Fruit fly (Drosophila melanogaster): ENCODE measurements around the gene ncm.
A peak's percentile ranks its signal among the peaks of the same experiment; 100 is the strongest.

ncm gene

dm6 chr2L:18454128-18454788 is 5.5 kb upstream of the ncm start, which contains the start of the genes bsf and Ntf-2r (continued):
- TF ChIP-seq Oli (tag; optimal IDR thresholded peaks at IDR 0.05) (no peak), btn (GFP tag; optimal IDR thresholded peaks at IDR 0.05) (no peak), Pdp1 (GFP tag; optimal IDR thresholded peaks at IDR 0.05) (peak in 1 of 2 experiments; percentile 96), CG18262 (tag; optimal IDR thresholded peaks at IDR 0.05) (no peak), pfk (GFP tag; optimal IDR thresholded peaks at IDR 0.05) (no peak), ara (GFP tag; IDR thresholded peaks at IDR 0.05) (no peak), CG13894 (tag; optimal IDR thresholded peaks at IDR 0.05) (no peak), CG12071 (GFP tag; optimal IDR thresholded peaks at IDR 0.05) (no peak), CG15479 (GFP tag; optimal IDR thresholded peaks at IDR 0.05) (no peak), Sox100B (GFP tag; optimal IDR thresholded peaks at IDR 0.05) (no peak), CG14050 (GFP tag; IDR thresholded peaks at IDR 0.05) (no peak), CG10209 (GFP tag; optimal IDR thresholded peaks at IDR 0.05) (no peak), CG9609 (GFP tag; optimal IDR thresholded peaks at IDR 0.05) (no peak), CG4707 (GFP tag; optimal IDR thresholded peaks at IDR 0.05) (no peak), unpg (GFP tag; optimal IDR thresholded peaks at IDR 0.05) (no peak), CG13624 (GFP tag; optimal IDR thresholded peaks at IDR 0.05) (peak; percentile 14), CG12391 (tag; optimal IDR thresholded peaks at IDR 0.05) (no peak), Gug (GFP tag; IDR thresholded peaks at IDR 0.05) (no peak; the same call in 3 of the 4 replicates), Sin3A (optimal IDR thresholded peaks at IDR 0.05) (peak; percentile 72), eyg (GFP tag; optimal IDR thresholded peaks at IDR 0.05) (no peak), dysf (GFP tag; IDR thresholded peaks at IDR 0.05) (no peak; the same call in 2 of the 3 replicates), CG15269 (tag; optimal IDR thresholded peaks at IDR 0.05) (no peak), dati (GFP tag; IDR thresholded peaks at IDR 0.05) (no peak), scrt (GFP tag; optimal IDR thresholded peaks at IDR 0.05) (no peak), hkb (optimal IDR thresholded peaks at IDR 0.05) (no peak), hkb (GFP tag; IDR thresholded peaks at IDR 0.05) (no peak), CG4360 (GFP tag; IDR thresholded peaks at IDR 0.05) (no peak), Scr (GFP tag; IDR thresholded peaks at IDR 0.05; ENCODE audit: partially characterized antibody) (peak; percentile 88), D19B (GFP tag; optimal IDR thresholded peaks at IDR 0.05) (no peak), sr (GFP tag; IDR thresholded peaks at IDR 0.05) (no peak), nmo (GFP tag; optimal IDR thresholded peaks at IDR 0.05) (peak; percentile 26), CG30020 (tag; optimal IDR thresholded peaks at IDR 0.05) (peak; percentile 22), CG14014 (GFP tag; IDR thresholded peaks at IDR 0.05) (0 out of 2 replicates have a peak, but pooled peaks have one; percentile 17), zfh1 (GFP tag; IDR thresholded peaks at IDR 0.05) (peak; percentile 46; the same call in 1 of the 3 replicates), ERR (GFP tag; optimal IDR thresholded peaks at IDR 0.05) (no peak), CG14710 (tag; optimal IDR thresholded peaks at IDR 0.05) (peak; percentile 39), Optix (GFP tag; IDR thresholded peaks at IDR 0.05) (no peak; the same call in 2 of the 3 replicates), CG2116 (GFP tag; optimal IDR thresholded peaks at IDR 0.05) (peak; percentile 60), CG17829 (tag; optimal IDR thresholded peaks at IDR 0.05) (peak; percentile 15), CG2199 (GFP tag; IDR thresholded peaks at IDR 0.05) (peak; percentile 72; the same call in 2 of the 3 replicates), CG6683 (GFP tag; optimal IDR thresholded peaks at IDR 0.05) (no peak), slp2 (GFP tag; optimal IDR thresholded peaks at IDR 0.05) (no peak), hth (optimal IDR thresholded peaks at IDR 0.05) (no peak), toy (GFP tag; IDR thresholded peaks at IDR 0.05) (no peak), salm (tag; optimal IDR thresholded peaks at IDR 0.05) (no peak), CG34422 (GFP tag; IDR thresholded peaks at IDR 0.05) (peak; percentile 78; the same call in 2 of the 3 replicates), CG15514 (GFP tag; optimal IDR thresholded peaks at IDR 0.05) (peak; percentile 70), Dfd (GFP tag; optimal IDR thresholded peaks at IDR 0.05) (no peak), hbn (GFP tag; IDR thresholded peaks at IDR 0.05; ENCODE audit: partially characterized antibody) (peak; percentile 94), mam (GFP tag; optimal IDR thresholded peaks at IDR 0.05) (no peak), CG16779 (GFP tag; IDR thresholded peaks at IDR 0.05) (no peak)

All from whole organism, embryonic.